Worm (Caenorhabditis elegans) whole organism, young adult: Measurements from ENCODE around the gene asp-2.

ENCODE experiments used
- B0019.2 ChIP-seq: fragments of 200-800 bp; sonication (Bioruptor generic); conservative IDR thresholded peaks from 2 replicates; pipeline ENCODE4 v1.3.6; 2022; ENCODE audit warnings: missing genetic modification reagents, missing genetic modification characterization, missing compliant biosample characterization
- B0035.1 ChIP-seq: sonication (generic microtip); optimal IDR thresholded peaks from 2 replicates; lab custom pipeline; 2016; ENCODE audit warnings: missing genetic modification characterization, mild to moderate bottlenecking, missing compliant biosample characterization, missing genotype, missing genetic modification reagents
- C06A6.2 ChIP-seq: fragments of 200-800 bp; sonication (Bioruptor generic); conservative IDR thresholded peaks from 2 replicates; pipeline ENCODE4 v1.3.6; 2022; ENCODE audit warnings: missing genetic modification characterization, missing compliant biosample characterization
- K11D2.4 ChIP-seq: fragments of 200-800 bp; sonication (Bioruptor generic); IDR thresholded peaks from 2 replicates; pipeline ENCODE4 v1.3.6; 2022; ENCODE audit warnings: missing genetic modification reagents, missing genetic modification characterization, missing compliant biosample characterization
- athp-1 ChIP-seq: sonication (generic microtip); optimal IDR thresholded peaks from 2 replicates; lab custom pipeline; 2017; ENCODE audit warnings: mild to moderate bottlenecking, missing genetic modification characterization, missing compliant biosample characterization
- bed-2 ChIP-seq: fragments of 200-800 bp; sonication (Bioruptor generic); IDR thresholded peaks from 2 replicates; pipeline ENCODE4 v1.3.6; 2022; ENCODE audit warnings: missing genetic modification reagents, missing genetic modification characterization, missing compliant biosample characterization
- ccch-3 ChIP-seq: fragments of 200-800 bp; sonication (Bioruptor generic); optimal IDR thresholded peaks from 2 replicates; lab custom pipeline; 2018; ENCODE audit warnings: mild to moderate bottlenecking, missing genetic modification characterization, missing compliant biosample characterization
- ceh-100 ChIP-seq: fragments of 200-800 bp; sonication (Bioruptor generic); IDR thresholded peaks from 2 replicates; pipeline ENCODE4 v1.3.6; 2022; ENCODE audit warnings: missing genetic modification reagents, missing genetic modification characterization, missing compliant biosample characterization
- efl-1 ChIP-seq: fragments of 150-350 bp; optimal IDR thresholded peaks from 2 replicates; lab custom pipeline; 2014; ENCODE audit warnings: missing biosample characterization, missing genetic modification reagents, missing genetic modification characterization
- egl-18 ChIP-seq: fragments of 200-800 bp; sonication (Bioruptor generic); IDR thresholded peaks from 2 replicates; pipeline ENCODE4 v1.3.6; 2022; ENCODE audit warnings: missing genetic modification reagents, missing genetic modification characterization, missing compliant biosample characterization
- fkh-3 ChIP-seq: sonication (generic microtip); optimal IDR thresholded peaks from 2 replicates; lab custom pipeline; 2016; ENCODE audit warnings: mild to moderate bottlenecking, missing genetic modification characterization, missing compliant biosample characterization
- hmg-1.2 ChIP-seq: fragments of 200-800 bp; sonication (Bioruptor generic); IDR thresholded peaks from 2 replicates; pipeline ENCODE4 v1.3.6; 2022; ENCODE audit warnings: missing genetic modification reagents, missing genetic modification characterization, missing compliant biosample characterization
- hmg-20 ChIP-seq: fragments of 200-800 bp; sonication (Bioruptor generic); IDR thresholded peaks from 2 replicates; pipeline ENCODE4 v1.3.6; 2022; ENCODE audit warnings: missing genetic modification reagents, missing genetic modification characterization, missing compliant biosample characterization
- hsf-1 ChIP-seq: fragments of 200-800 bp; sonication (Bioruptor generic); IDR thresholded peaks from 2 replicates; pipeline ENCODE4 v1.3.6; 2022; ENCODE audit warnings: missing genetic modification reagents, missing genetic modification characterization, missing compliant biosample characterization
- lag-1 ChIP-seq: fragments of 200-800 bp; sonication (Bioruptor generic); IDR thresholded peaks from 2 replicates; pipeline ENCODE4 v1.3.6; 2022; ENCODE audit warnings: missing genetic modification reagents, missing genetic modification characterization, missing compliant biosample characterization
- lin-40 ChIP-seq: sonication (generic microtip); optimal IDR thresholded peaks from 2 replicates; lab custom pipeline; 2016; ENCODE audit warnings: missing genetic modification characterization, mild to moderate bottlenecking, missing compliant biosample characterization, missing genotype, missing genetic modification reagents
- lsy-27 ChIP-seq: sonication (generic microtip); optimal IDR thresholded peaks from 2 replicates; lab custom pipeline; 2017; ENCODE audit warnings: missing genetic modification characterization, mild to moderate bottlenecking, missing compliant biosample characterization, antibody characterized with exemption, missing genotype, borderline replicate concordance; ENCODE audit not compliant: insufficient read depth
- madf-10 ChIP-seq: sonication (generic microtip); optimal IDR thresholded peaks from 2 replicates; lab custom pipeline; 2016; ENCODE audit warnings: mild to moderate bottlenecking, missing genetic modification characterization, missing compliant biosample characterization
- madf-3 ChIP-seq: fragments of 200-800 bp; sonication (Bioruptor generic); IDR thresholded peaks from 2 replicates; pipeline ENCODE4 v1.3.6; 2022; ENCODE audit warnings: missing genetic modification reagents, missing genetic modification characterization, missing compliant biosample characterization
- mes-4 ChIP-seq: sonication (generic microtip); optimal IDR thresholded peaks from 2 replicates; lab custom pipeline; 2016; ENCODE audit warnings: missing genotype, missing genetic modification characterization, missing compliant biosample characterization
- nfya-1 ChIP-seq: sonication (generic microtip); optimal IDR thresholded peaks from 2 replicates; lab custom pipeline; 2017; ENCODE audit warnings: antibody characterized with exemption, missing compliant biosample characterization, missing genetic modification characterization, borderline replicate concordance; ENCODE audit not compliant: insufficient read depth
- nhr-120 ChIP-seq: fragments of 200-800 bp; sonication (Bioruptor generic); IDR thresholded peaks from 2 replicates; pipeline ENCODE4 v1.3.6; 2022; ENCODE audit warnings: missing genetic modification characterization, missing compliant biosample characterization
- nhr-80 ChIP-seq: sonication (generic microtip); optimal IDR thresholded peaks from 2 replicates; lab custom pipeline; 2016; ENCODE audit warnings: missing genetic modification characterization, missing compliant biosample characterization
- pbrm-1 ChIP-seq: fragments of 200-800 bp; sonication (Bioruptor generic); IDR thresholded peaks from 2 replicates; pipeline ENCODE4 v1.3.6; 2022; ENCODE audit warnings: missing genetic modification reagents, missing genetic modification characterization, missing compliant biosample characterization
- rec-8 ChIP-seq, 2 experiments: sonication (generic microtip); optimal IDR thresholded peaks; 2 replicates each; lab custom pipeline; 2016; ENCODE audit warnings: mild to moderate bottlenecking in 2 of 2, missing genetic modification characterization in 2 of 2, missing genetic modification reagents in 2 of 2, missing genotype in 2 of 2, missing biosample characterization in 1 of 2, missing compliant biosample characterization in 1 of 2, moderate library complexity in 1 of 2
- rpc-1 ChIP-seq, 2 experiments: fragments of 150-350 bp in 1 of 2; sonication (generic microtip) in 1 of 2; optimal IDR thresholded peaks; 2 replicates each; lab custom pipeline; 2014 to 2018; ENCODE audit warnings: missing biosample characterization in 1 of 2, missing genetic modification characterization in 1 of 2, missing genetic modification reagents in 1 of 2, missing genotype in 1 of 2
- snpc-1.1 ChIP-seq: sonication (generic microtip); optimal IDR thresholded peaks from 2 replicates; lab custom pipeline; 2017; ENCODE audit warnings: missing genetic modification characterization, mild to moderate bottlenecking, missing compliant biosample characterization, antibody characterized with exemption, moderate library complexity, missing genotype, missing genetic modification reagents; ENCODE audit not compliant: insufficient read depth
- tbp1 ChIP-seq: fragments of 200-800 bp; sonication (Bioruptor generic); optimal IDR thresholded peaks from 2 replicates; lab custom pipeline; 2018; ENCODE audit warnings: mild to moderate bottlenecking, missing genetic modification characterization, missing compliant biosample characterization
- xnd-1 ChIP-seq: sonication (generic microtip); optimal IDR thresholded peaks from 2 replicates; lab custom pipeline; 2016; ENCODE audit warnings: missing genotype, missing genetic modification reagents, missing genetic modification characterization, missing compliant biosample characterization
- zfh-2 ChIP-seq: fragments of 200-800 bp; sonication (Bioruptor generic); conservative IDR thresholded peaks from 2 replicates; pipeline ENCODE4 v1.3.6; 2022; ENCODE audit warnings: missing genetic modification reagents, missing genetic modification characterization, missing compliant biosample characterization
- ztf-26 ChIP-seq: sonication (generic microtip); optimal IDR thresholded peaks from 2 replicates; lab custom pipeline; 2017; ENCODE audit warnings: missing genetic modification characterization, missing compliant biosample characterization
- ztf-6 ChIP-seq: fragments of 200-800 bp; sonication (Bioruptor generic); IDR thresholded peaks from 2 replicates; pipeline ENCODE4 v1.3.6; 2022; ENCODE audit warnings: missing genetic modification reagents, missing genetic modification characterization, missing compliant biosample characterization

asp-2 gene

DNA sequence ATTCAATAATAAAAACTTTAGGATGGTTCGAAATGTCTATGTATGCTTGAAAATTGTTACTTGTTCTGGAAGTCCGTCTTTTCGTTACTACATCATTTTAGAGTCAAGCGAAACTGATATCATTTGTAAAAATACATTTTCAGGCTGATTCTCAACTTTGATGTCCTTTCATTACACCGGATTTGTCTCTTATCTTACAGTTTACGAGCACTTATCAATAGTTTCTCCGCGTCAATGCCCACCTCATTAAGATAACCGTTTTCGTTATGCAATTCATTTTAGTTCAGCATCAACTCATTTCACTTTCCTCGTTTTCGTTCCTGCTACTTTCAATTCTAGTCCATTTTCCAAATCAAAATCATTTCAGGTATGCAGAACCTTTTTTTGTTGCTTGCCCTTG is at the start of gene asp-2:
asp-2 (plus strand) TSS at position 368 of the 400 bp plus-strand sequence.
- TF ChIP-seq lsy-27 (no peak), nhr-80 (tag; lab: Kevin White, UChicago) (peak; percentile 73)

DNA sequence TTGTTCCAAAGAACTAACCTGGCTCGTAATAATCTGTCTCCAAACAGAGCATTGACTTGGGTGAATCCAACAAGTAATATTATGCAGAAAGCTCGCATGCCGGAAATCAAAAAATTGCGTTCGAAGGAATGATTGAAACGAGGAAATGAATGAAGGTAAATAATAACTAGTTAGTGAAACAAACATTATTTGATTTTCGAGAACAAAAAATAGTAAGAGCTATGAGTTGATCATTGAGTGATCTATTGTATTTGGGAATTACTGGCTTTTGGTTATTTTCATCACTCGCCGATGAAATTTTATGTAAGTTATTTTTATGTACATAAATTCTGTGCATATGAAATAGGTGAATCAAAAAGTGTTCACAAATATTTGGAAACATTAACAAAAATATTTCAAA is 48.1 kb upstream of the asp-2 start, which contains the start of gene B0222.5:
B0222.5 (minus strand) TSS at position 101 of the 400 bp plus-strand sequence.
- no peak for TF ChIP-seq rpc-1 (optimal IDR thresholded peaks at IDR 0.05; lab: Kevin White, UChicago)
- TF ChIP-seq rpc-1 (tag; optimal IDR thresholded peaks at IDR 0.05; lab: Kevin White, UChicago), result no peak
- TF ChIP-seq bed-2, result no peak
- no peak for TF ChIP-seq lin-40 (tag; lab: Kevin White, UChicago)
- no peak for TF ChIP-seq hmg-1.2 (GFP tag; lab: Robert Waterston, UW)

DNA sequence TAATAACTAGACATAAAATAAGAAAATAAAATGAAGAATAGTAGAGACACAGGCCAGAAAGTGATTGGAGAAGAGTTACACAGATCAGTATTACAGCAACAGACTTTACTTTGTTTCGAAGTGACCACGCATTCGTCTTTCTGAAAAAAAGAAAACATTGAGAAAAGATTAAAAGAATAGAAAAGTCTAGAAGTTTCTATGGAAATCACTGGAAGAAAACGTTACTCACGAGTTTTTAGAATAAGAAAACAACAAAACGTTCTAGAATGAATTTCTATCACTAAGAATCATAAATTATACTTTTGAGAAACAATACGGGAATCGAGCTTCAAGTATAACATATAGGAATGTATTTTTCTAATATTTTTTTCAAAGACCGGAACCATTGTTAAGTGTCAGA is 47.3 kb upstream of the asp-2 start:
- peak; percentile 5 for TF ChIP-seq ztf-26 (tag; lab: Kevin White, UChicago)
- TF ChIP-seq madf-3 (GFP tag; lab: Robert Waterston, UW), result no peak
- TF ChIP-seq, all 124 proteins: peak for 1

DNA sequence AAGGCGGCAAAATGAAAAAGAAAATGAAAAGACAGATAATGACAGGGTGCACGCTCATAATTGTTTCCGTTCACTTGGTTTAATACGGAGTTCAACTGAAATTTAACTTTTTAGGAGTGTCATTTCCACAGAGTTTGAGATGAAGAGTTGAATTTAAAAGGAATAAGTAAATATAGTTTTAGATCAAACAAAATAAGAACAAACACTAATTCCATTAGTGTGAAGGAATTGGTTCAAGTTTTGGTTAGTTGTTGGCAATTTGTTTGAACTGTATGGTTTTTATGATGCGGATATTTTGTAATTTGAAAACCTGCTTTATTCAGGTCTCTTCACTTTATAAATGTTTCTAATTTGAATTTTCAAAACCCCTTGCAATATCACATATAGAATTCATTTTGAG is 46.2 kb upstream of the asp-2 start, which contains the start of gene B0222.15:
B0222.15 (minus strand) TSS at position 101 of the 400 bp plus-strand sequence.
- TF ChIP-seq B0019.2 (GFP tag; lab: Robert Waterston, UW) (no peak), ceh-100 (GFP tag; lab: Robert Waterston, UW) (no peak), madf-10 (tag; lab: Kevin White, UChicago) (no peak), xnd-1 (tag; lab: Kevin White, UChicago) (no peak), athp-1 (tag; lab: Kevin White, UChicago) (no peak), pbrm-1 (GFP tag; lab: Robert Waterston, UW) (no peak), hsf-1 (GFP tag; lab: Robert Waterston, UW) (no peak), K11D2.4 (GFP tag; lab: Robert Waterston, UW) (no peak)
- TF ChIP-seq, all 124 proteins: peak for 0

DNA sequence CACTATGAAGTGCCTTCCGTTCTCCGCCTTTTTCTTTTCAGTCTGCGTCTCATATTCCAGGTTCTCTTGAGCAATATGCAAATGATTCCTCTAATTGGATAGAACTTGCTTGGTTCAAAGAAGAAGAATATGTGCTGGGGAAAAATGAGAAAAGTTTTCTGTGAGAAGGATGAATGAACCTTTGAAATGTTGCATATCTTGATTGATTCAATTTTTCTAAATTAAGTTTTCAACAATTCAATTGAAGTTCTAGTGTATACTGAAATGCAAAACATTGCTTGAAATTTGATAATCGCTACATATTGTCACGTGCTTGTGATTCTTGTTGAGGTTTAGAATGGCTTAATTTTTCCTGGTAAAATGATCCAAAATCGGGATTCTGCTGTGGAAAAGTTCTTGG is 45.3 kb upstream of the asp-2 start:
- TF ChIP-seq efl-1 (GFP tag; lab: Kevin White, UChicago), result no peak
- no peak for TF ChIP-seq tbp1 (GFP tag; lab: Kevin White, UChicago)
- TF ChIP-seq snpc-1.1 (tag; lab: Kevin White, UChicago), result no peak
- no peak for TF ChIP-seq C06A6.2 (GFP tag; lab: Robert Waterston, UW)
- TF ChIP-seq fkh-3 (tag; lab: Kevin White, UChicago), result no peak
- TF ChIP-seq zfh-2, result no peak
- no peak for TF ChIP-seq B0035.1 (tag; lab: Kevin White, UChicago)
- TF ChIP-seq athp-1 (tag; lab: Kevin White, UChicago), result no peak
- TF ChIP-seq ccch-3 (GFP tag; lab: Kevin White, UChicago), result no peak
- no peak for TF ChIP-seq ztf-6 (GFP tag; lab: Robert Waterston, UW)
- TF ChIP-seq egl-18, result no peak

DNA sequence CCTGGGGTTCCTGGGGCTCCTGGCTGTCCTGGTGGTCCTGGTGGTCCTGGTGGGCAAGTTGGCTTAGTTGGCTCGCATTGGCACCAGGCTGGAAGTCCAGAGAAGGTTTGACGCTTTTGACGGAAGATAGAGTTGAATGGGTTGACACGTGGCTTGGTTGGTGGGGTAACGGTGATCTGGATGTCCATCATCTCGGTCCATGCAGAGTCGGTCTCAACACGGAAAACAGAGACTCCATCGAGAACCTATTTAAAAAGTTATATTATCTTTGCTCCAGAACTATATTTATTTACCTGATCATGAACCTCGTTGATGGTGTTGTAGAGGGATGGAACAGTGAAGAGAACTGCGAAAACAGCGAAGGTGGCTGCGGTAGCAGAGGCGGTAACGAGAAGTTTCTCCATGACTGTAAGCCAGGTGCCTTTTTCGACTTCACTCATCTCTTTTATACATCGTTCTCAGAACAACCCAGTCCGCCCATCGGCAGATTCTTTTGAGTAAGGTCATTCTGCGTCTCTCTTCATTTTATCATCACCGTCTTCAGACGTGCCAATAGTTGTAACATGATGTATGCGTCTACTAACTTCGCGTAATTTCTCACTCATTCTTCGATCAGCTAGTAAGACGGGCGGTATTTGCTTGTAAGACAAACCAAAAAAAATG is 42.5 kb upstream of the asp-2 start, which contains the start of gene col-144:
col-144 (minus strand) TSS at position 419 of the 663 bp plus-strand sequence.
- TF ChIP-seq lag-1 (GFP tag; lab: Robert Waterston, UW), result no peak
- no peak for TF ChIP-seq zfh-2
- TF ChIP-seq nhr-120 (GFP tag; lab: Robert Waterston, UW), result no peak
- TF ChIP-seq B0035.1 (tag; lab: Kevin White, UChicago), result no peak
- TF ChIP-seq ztf-26 (tag; lab: Kevin White, UChicago), result no peak
- TF ChIP-seq egl-18, result no peak
- no peak for TF ChIP-seq pbrm-1 (GFP tag; lab: Robert Waterston, UW)
- no peak for TF ChIP-seq mes-4 (tag; lab: Kevin White, UChicago)
- no peak for TF ChIP-seq nfya-1 (tag; lab: Kevin White, UChicago)
- TF ChIP-seq hmg-20 (GFP tag; lab: Robert Waterston, UW), result no peak
- TF ChIP-seq rec-8 (tag; optimal IDR thresholded peaks at IDR 0.05; lab: Kevin White, UChicago), result no peak
